Worm (Caenorhabditis elegans) whole organism, L4/young adult: ENCODE measurements around the gene sdz-8.

Source experiments
- W03F9.2 ChIP-seq: fragments of 150-350 bp; optimal IDR thresholded peaks from 2 replicates; lab custom pipeline; 2014; ENCODE audit warnings: missing biosample characterization, missing genetic modification characterization
- dao-5 ChIP-seq: sonication (generic microtip); optimal IDR thresholded peaks from 2 replicates; lab custom pipeline; 2016; ENCODE audit warnings: missing genotype, missing genetic modification characterization, moderate library complexity, missing compliant biosample characterization

DNA sequence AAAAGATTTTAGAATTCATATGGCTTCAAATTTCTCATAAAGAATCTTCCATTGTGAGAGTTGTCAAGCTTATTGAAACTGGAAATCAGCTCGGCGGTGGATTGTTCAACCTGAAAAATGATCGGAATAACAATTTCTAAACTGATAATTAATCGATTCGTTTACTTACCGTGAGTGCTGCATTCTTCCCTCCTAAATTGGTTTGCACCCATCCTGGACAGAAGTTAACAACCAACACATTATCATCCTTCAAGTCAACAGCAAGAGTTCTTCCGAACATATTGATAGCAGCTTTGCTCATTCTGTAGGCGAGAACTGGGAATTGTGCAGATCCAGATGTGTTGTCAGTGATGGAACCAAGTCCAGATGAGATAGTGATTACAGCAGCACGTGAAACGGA, 846 bp downstream of the sdz-8 start:
- TF ChIP-seq dao-5 (tag; lab: Kevin White, UChicago): no peak
- no peak for TF ChIP-seq W03F9.2 (tag; lab: Kevin White, UChicago)
